Fruit fly (Drosophila melanogaster) whole organism, embryonic: ENCODE results near the gene Polr1D.

ENCODE experiments used
- Asciz ChIP-seq: fragments of 200-800 bp; sonication (Bioruptor generic); optimal IDR thresholded peaks from 2 replicates; lab custom pipeline; 2017; ENCODE audit warnings: missing biosample characterization, mild to moderate bottlenecking, missing genetic modification characterization, missing genetic modification reagents
- Bdp1 ChIP-seq: fragments of 200-800 bp; sonication (Bioruptor generic); optimal IDR thresholded peaks from 3 replicates; lab custom pipeline; 2016; ENCODE audit warnings: missing biosample characterization, missing genetic modification characterization
- CG11504 ChIP-seq: fragments of 200-800 bp; sonication (Bioruptor generic); optimal IDR thresholded peaks from 3 replicates; lab custom pipeline; 2019; ENCODE audit warnings: missing biosample characterization, mild to moderate bottlenecking, missing genetic modification characterization, moderate library complexity
- CG11695 ChIP-seq: fragments of 200-800 bp; sonication (Bioruptor generic); IDR thresholded peaks from 3 replicates; pipeline ENCODE4 v1.3.6; 2022; ENCODE audit warnings: missing biosample characterization, missing genetic modification characterization
- CG12071 ChIP-seq: fragments of 200-800 bp; sonication (Bioruptor generic); optimal IDR thresholded peaks from 3 replicates; lab custom pipeline; 2018; ENCODE audit warnings: missing biosample characterization, mild to moderate bottlenecking, missing genetic modification characterization
- CG1233 ChIP-seq: fragments of 200-800 bp; sonication (Bioruptor generic); optimal IDR thresholded peaks from 4 replicates; lab custom pipeline; 2018; ENCODE audit warnings: missing biosample characterization, mild to moderate bottlenecking, missing genetic modification characterization
- CG12659 ChIP-seq: fragments of 200-800 bp; sonication (Bioruptor generic); optimal IDR thresholded peaks from 3 replicates; lab custom pipeline; 2017; ENCODE audit warnings: mild to moderate bottlenecking, missing biosample characterization, missing genetic modification reagents, missing genetic modification characterization
- CG12769 ChIP-seq: fragments of 200-800 bp; sonication (Bioruptor generic); optimal IDR thresholded peaks from 2 replicates; lab custom pipeline; 2019; ENCODE audit warnings: missing biosample characterization, mild to moderate bottlenecking, missing genetic modification characterization, moderate library complexity
- CG13775 ChIP-seq: fragments of 200-800 bp; sonication (Bioruptor generic); optimal IDR thresholded peaks from 3 replicates; lab custom pipeline; 2017; ENCODE audit warnings: missing biosample characterization, mild to moderate bottlenecking, missing genetic modification characterization
- CG1602 ChIP-seq: fragments of 200-800 bp; sonication (Bioruptor generic); optimal IDR thresholded peaks from 3 replicates; lab custom pipeline; 2016; ENCODE audit warnings: missing biosample characterization, missing genetic modification characterization
- CG17912 ChIP-seq: fragments of 200-800 bp; sonication (Bioruptor generic); optimal IDR thresholded peaks from 2 replicates; lab custom pipeline; 2018; ENCODE audit warnings: missing biosample characterization, mild to moderate bottlenecking, missing genetic modification characterization
- CG2116 ChIP-seq: fragments of 200-800 bp; sonication (Bioruptor generic); optimal IDR thresholded peaks from 3 replicates; lab custom pipeline; 2018; ENCODE audit warnings: missing biosample characterization, mild to moderate bottlenecking, missing genetic modification characterization
- CG3163 ChIP-seq: fragments of 200-800 bp; sonication (Bioruptor generic); optimal IDR thresholded peaks from 3 replicates; lab custom pipeline; 2016; ENCODE audit warnings: missing biosample characterization, missing genetic modification characterization
- CG4424 ChIP-seq: fragments of 200-800 bp; sonication (Bioruptor generic); optimal IDR thresholded peaks from 3 replicates; lab custom pipeline; 2016; ENCODE audit warnings: missing biosample characterization, missing genetic modification characterization
- CG6254 ChIP-seq: fragments of 200-800 bp; sonication (Bioruptor generic); optimal IDR thresholded peaks from 3 replicates; lab custom pipeline; 2017; ENCODE audit warnings: mild to moderate bottlenecking, missing biosample characterization, missing genetic modification reagents, missing genetic modification characterization
- CG8765 ChIP-seq: fragments of 200-800 bp; sonication (Bioruptor generic); IDR thresholded peaks from 2 replicates; pipeline ENCODE4 v1.3.6; 2022; ENCODE audit warnings: missing biosample characterization, missing genetic modification characterization
- CG8924 ChIP-seq: fragments of 200-800 bp; optimal IDR thresholded peaks from 3 replicates; lab custom pipeline; 2019; ENCODE audit warnings: missing biosample characterization, mild to moderate bottlenecking, missing genetic modification characterization, moderate library complexity
- CG9932 ChIP-seq: fragments of 200-800 bp; sonication (Bioruptor generic); IDR thresholded peaks from 2 replicates; pipeline ENCODE4 v1.3.6; 2022; ENCODE audit warnings: missing biosample characterization, missing genetic modification characterization
- CoRest ChIP-seq: fragments of 200-800 bp; sonication (Bioruptor generic); optimal IDR thresholded peaks from 3 replicates; lab custom pipeline; 2018; ENCODE audit warnings: missing biosample characterization, mild to moderate bottlenecking, missing genetic modification characterization, moderate library complexity
- Doc3 ChIP-seq: fragments of 200-800 bp; sonication (Bioruptor generic); IDR thresholded peaks from 3 replicates; pipeline ENCODE4 v1.3.6; 2022; ENCODE audit warnings: missing biosample characterization, missing genetic modification characterization; ENCODE audit not compliant: partially characterized antibody
- E2f2 ChIP-seq: fragments of 200-800 bp; sonication (Bioruptor generic); IDR thresholded peaks from 2 replicates; pipeline ENCODE4 v1.3.6; 2022; ENCODE audit warnings: missing biosample characterization, missing genetic modification characterization
- HLH54F ChIP-seq: fragments of 200-800 bp; sonication (Bioruptor generic); optimal IDR thresholded peaks from 3 replicates; lab custom pipeline; 2016; ENCODE audit warnings: missing biosample characterization, missing genetic modification characterization
- Mes4 ChIP-seq: fragments of 200-800 bp; sonication (Bioruptor generic); optimal IDR thresholded peaks from 2 replicates; lab custom pipeline; 2016; ENCODE audit warnings: missing biosample characterization, missing genetic modification characterization
- NFAT ChIP-seq: fragments of 200-800 bp; sonication (Bioruptor generic); IDR thresholded peaks from 2 replicates; pipeline ENCODE4 v1.3.6; 2022; ENCODE audit warnings: missing biosample characterization, missing genetic modification characterization
- Oaz ChIP-seq: fragments of 200-800 bp; sonication (Bioruptor generic); IDR thresholded peaks from 2 replicates; pipeline ENCODE4 v1.3.6; 2022; ENCODE audit warnings: missing biosample characterization, missing genetic modification characterization
- Sin3A ChIP-seq: fragments of >200 bp; optimal IDR thresholded peaks from 2 replicates; lab custom pipeline; 2018
- Stat92E ChIP-seq, 3 experiments: fragments of >200 bp in 2 of 3; fragments of 200-800 bp in 1 of 3; sonication (Bioruptor generic) in 1 of 3; optimal IDR thresholded peaks; 2 replicates each; lab custom pipeline; 2017 to 2019; ENCODE audit warnings: missing biosample characterization in 3 of 3, missing genetic modification characterization in 3 of 3, mild to moderate bottlenecking in 1 of 3, moderate library complexity in 1 of 3
- Trl ChIP-seq, 3 experiments: fragments of >200 bp in 2 of 3; fragments of 200-800 bp in 1 of 3; sonication (Bioruptor generic) in 1 of 3; optimal IDR thresholded peaks; 2 replicates in 1 of 3; 3 replicates in 2 of 3; lab custom pipeline; 2016 to 2017; ENCODE audit warnings: missing biosample characterization in 1 of 3, missing genetic modification characterization in 1 of 3
- Vsx1 ChIP-seq: fragments of 200-800 bp; sonication (Bioruptor generic); optimal IDR thresholded peaks from 2 replicates; lab custom pipeline; 2017; ENCODE audit warnings: missing biosample characterization, mild to moderate bottlenecking, missing genetic modification characterization, missing genetic modification reagents
- btn ChIP-seq: fragments of 200-800 bp; sonication (Bioruptor generic); optimal IDR thresholded peaks from 2 replicates; lab custom pipeline; 2016; ENCODE audit warnings: missing biosample characterization, missing genetic modification characterization
- crc ChIP-seq: fragments of 200-800 bp; sonication (Bioruptor generic); optimal IDR thresholded peaks from 2 replicates; lab custom pipeline; 2016; ENCODE audit warnings: missing biosample characterization, missing genetic modification characterization
- dimm ChIP-seq: fragments of 200-800 bp; sonication (Bioruptor generic); IDR thresholded peaks from 2 replicates; pipeline ENCODE4 v1.3.6; 2022; ENCODE audit warnings: missing biosample characterization, missing genetic modification characterization
- eve ChIP-seq, 2 experiments: fragments of >200 bp; optimal IDR thresholded peaks; 2 replicates each; lab custom pipeline; 2017; ENCODE audit warnings: missing biosample characterization in 2 of 2, missing genetic modification characterization in 2 of 2
- ham ChIP-seq: fragments of 200-800 bp; sonication (Bioruptor generic); IDR thresholded peaks from 2 replicates; pipeline ENCODE4 v1.3.6; 2022; ENCODE audit warnings: missing biosample characterization, missing genetic modification characterization
- ind ChIP-seq: fragments of 200-800 bp; sonication (Bioruptor generic); optimal IDR thresholded peaks from 3 replicates; lab custom pipeline; 2016; ENCODE audit warnings: missing biosample characterization, missing genetic modification characterization
- ken ChIP-seq: fragments of 200-800 bp; sonication (Bioruptor generic); IDR thresholded peaks from 3 replicates; pipeline ENCODE4 v1.3.6; 2022; ENCODE audit warnings: missing biosample characterization, missing genetic modification characterization
- knrl ChIP-seq: fragments of 200-800 bp; sonication (Bioruptor generic); IDR thresholded peaks from 3 replicates; pipeline ENCODE4 v1.3.6; 2022; ENCODE audit warnings: missing biosample characterization, missing genetic modification characterization; ENCODE audit not compliant: partially characterized antibody
- mam ChIP-seq: fragments of 200-800 bp; sonication (Bioruptor generic); optimal IDR thresholded peaks from 3 replicates; lab custom pipeline; 2016; ENCODE audit warnings: missing biosample characterization, missing genetic modification characterization
- nmo ChIP-seq: fragments of 200-800 bp; sonication (Bioruptor generic); optimal IDR thresholded peaks from 2 replicates; lab custom pipeline; 2018; ENCODE audit warnings: missing biosample characterization, mild to moderate bottlenecking, missing genetic modification characterization, moderate library complexity
- pan ChIP-seq, 4 experiments: fragments of >200 bp in 3 of 4; fragments of 200-800 bp in 1 of 4; sonication (Bioruptor generic) in 1 of 4; optimal IDR thresholded peaks in 3 of 4; IDR thresholded peaks in 1 of 4; 2 replicates each; pipeline versions ENCODE4 v1.3.6 to Lab custom; 2017 to 2022; ENCODE audit warnings: missing biosample characterization in 2 of 4, missing genetic modification characterization in 2 of 4, mixed read lengths in 1 of 4
- run ChIP-seq: fragments of 200-800 bp; sonication (Bioruptor generic); optimal IDR thresholded peaks from 3 replicates; lab custom pipeline; 2018; ENCODE audit warnings: missing biosample characterization, mild to moderate bottlenecking, missing genetic modification characterization
- sc ChIP-seq, 3 experiments: fragments of >200 bp in 2 of 3; fragments of 200-800 bp in 1 of 3; sonication (Bioruptor generic) in 1 of 3; optimal IDR thresholded peaks; 2 replicates in 2 of 3; 3 replicates in 1 of 3; lab custom pipeline; 2017; ENCODE audit warnings: mild to moderate bottlenecking in 1 of 3, missing biosample characterization in 1 of 3, missing genetic modification characterization in 1 of 3, missing genetic modification reagents in 1 of 3
- tap ChIP-seq: fragments of 200-800 bp; optimal IDR thresholded peaks from 3 replicates; lab custom pipeline; 2019; ENCODE audit warnings: missing biosample characterization, mild to moderate bottlenecking, missing genetic modification characterization, moderate library complexity
- tin ChIP-seq: fragments of 200-800 bp; sonication (Bioruptor generic); optimal IDR thresholded peaks from 3 replicates; lab custom pipeline; 2016; ENCODE audit warnings: missing biosample characterization, missing genetic modification characterization
- ttk ChIP-seq: fragments of 200-800 bp; sonication (Bioruptor generic); IDR thresholded peaks from 2 replicates; pipeline ENCODE4 v2.1.2; 2022; ENCODE audit warnings: missing biosample characterization, missing genetic modification characterization
- vfl ChIP-seq: fragments of 200-800 bp; sonication (Bioruptor generic); optimal IDR thresholded peaks from 2 replicates; lab custom pipeline; 2016; ENCODE audit warnings: missing biosample characterization, missing genetic modification characterization
- zen2 ChIP-seq: fragments of 200-800 bp; sonication (Bioruptor generic); IDR thresholded peaks from 3 replicates; pipeline ENCODE4 v1.3.6; 2022; ENCODE audit warnings: missing biosample characterization, missing genetic modification characterization; ENCODE audit not compliant: partially characterized antibody

The Polr1D gene

DNA sequence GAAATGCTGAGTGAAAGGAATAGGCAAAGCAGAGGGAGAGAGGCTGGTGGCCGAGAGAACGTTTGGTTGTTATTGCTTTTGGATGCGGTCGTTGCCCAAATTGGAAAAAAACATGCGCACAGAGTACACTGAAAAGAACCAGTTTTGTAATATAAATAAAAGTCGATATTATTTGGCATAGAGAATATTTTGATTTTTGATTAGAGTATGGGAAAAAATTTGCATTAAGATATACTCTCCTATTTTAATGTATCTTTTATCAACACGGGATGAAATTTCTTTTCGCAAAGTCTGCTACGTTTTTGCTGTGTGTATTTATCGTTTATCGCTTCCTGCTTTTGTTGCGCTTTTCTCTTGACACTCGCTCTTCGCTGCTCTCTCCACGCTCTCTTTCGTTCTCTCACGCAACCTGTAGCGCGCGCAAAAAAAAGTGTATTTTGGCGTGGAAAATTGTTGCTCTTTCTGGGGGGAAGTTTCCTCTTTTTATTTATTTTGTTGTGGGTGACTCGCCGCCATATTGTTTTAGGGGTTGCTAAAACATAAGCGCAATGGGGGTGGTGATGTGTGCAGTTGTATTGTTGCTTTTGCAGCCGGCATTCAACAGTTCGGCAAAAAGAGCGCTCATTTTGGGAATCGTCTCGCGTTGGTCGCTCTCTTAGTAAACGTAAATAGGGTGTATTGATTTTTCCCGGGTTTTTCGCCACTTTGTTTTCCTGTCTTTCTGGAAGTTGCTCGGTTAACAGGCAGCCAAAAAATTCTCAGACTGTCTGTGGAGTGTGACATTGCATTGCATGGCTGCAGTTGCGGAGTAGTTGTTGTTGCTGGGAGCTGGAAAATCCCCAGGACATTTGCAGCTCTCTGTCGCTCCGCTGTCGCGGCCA is 30.1 kb upstream of the Polr1D start (continued):
- peak; percentile 93 for TF ChIP-seq CG13775 (GFP tag; lab: Kevin White, UChicago)
- peak; percentile 97 for TF ChIP-seq CG1602 (GFP tag; lab: Kevin White, UChicago)
- TF ChIP-seq CG12769 (tag; lab: Kevin White, UChicago): peak; percentile 95
- TF ChIP-seq Asciz (GFP tag; lab: Kevin White, UChicago): peak; percentile 98
- peak; percentile 98 for TF ChIP-seq CG4424 (GFP tag; lab: Kevin White, UChicago)
- peak; percentile 96 for TF ChIP-seq CoRest (tag; lab: Kevin White, UChicago)
- TF ChIP-seq CG8924 (tag; lab: Kevin White, UChicago): peak; percentile 98
- TF ChIP-seq Sin3A (lab: Kevin White, UChicago): no peak
- TF ChIP-seq E2f2: peak; percentile 83
- peak; percentile 82 for TF ChIP-seq Bdp1 (GFP tag; lab: Kevin White, UChicago)
- peak in 1 of 2 experiments; percentile 38 for TF ChIP-seq eve (GFP tag; optimal IDR thresholded peaks at IDR 0.05; lab: Kevin White, UChicago)
- TF ChIP-seq Trl (optimal IDR thresholded peaks at IDR 0.05; lab: Kevin White, UChicago): peak; percentile 82 to 95
- TF ChIP-seq Trl (GFP tag; optimal IDR thresholded peaks at IDR 0.05; lab: Kevin White, UChicago): peak; percentile 97
- TF ChIP-seq Oaz (GFP tag; lab: Robert Waterston, UW): peak; percentile 94
- peak; percentile 97 for TF ChIP-seq tap (tag; lab: Kevin White, UChicago)
- TF ChIP-seq run (tag; lab: Kevin White, UChicago): peak; percentile 95
- TF ChIP-seq CG11504 (tag; lab: Kevin White, UChicago): peak; percentile 96
- peak; percentile 93 for TF ChIP-seq btn (GFP tag; lab: Kevin White, UChicago)
- TF ChIP-seq Mes4 (GFP tag; lab: Kevin White, UChicago): peak; percentile 94
- TF ChIP-seq nmo (GFP tag; lab: Kevin White, UChicago): peak; percentile 97
- TF ChIP-seq tin (GFP tag; lab: Kevin White, UChicago): peak; percentile 97
- peak; percentile 97 for TF ChIP-seq mam (GFP tag; lab: Kevin White, UChicago)
- TF ChIP-seq zen2 (GFP tag; lab: Robert Waterston, UW): no peak
- TF ChIP-seq CG12071: peak; percentile 96
- peak; percentile 67 for TF ChIP-seq CG17912
- peak; percentile 92 for TF ChIP-seq CG8765 (GFP tag; lab: Robert Waterston, UW)
- peak; percentile 95 for TF ChIP-seq CG12659 (GFP tag; lab: Kevin White, UChicago)
- no peak for TF ChIP-seq knrl
- peak; percentile 89 for TF ChIP-seq Vsx1 (GFP tag; lab: Kevin White, UChicago)
- peak; percentile 91 for TF ChIP-seq dimm
- peak; percentile 95 for TF ChIP-seq ken
- TF ChIP-seq ham: peak; percentile 84; the same call in 1 of the 2 replicates
- peak; percentile 92 for TF ChIP-seq NFAT (GFP tag; lab: Robert Waterston, UW)
- TF ChIP-seq vfl (GFP tag; lab: Kevin White, UChicago): peak; percentile 84
- TF ChIP-seq CG11695 (GFP tag; lab: Robert Waterston, UW): peak; percentile 98
- TF ChIP-seq CG9932: peak; percentile 94
- peak; percentile 98 for TF ChIP-seq ind (GFP tag; lab: Kevin White, UChicago)
- TF ChIP-seq CG6254 (GFP tag; lab: Kevin White, UChicago): peak; percentile 95
- peak; percentile 79 for TF ChIP-seq CG2116
- no peak for TF ChIP-seq pan (optimal IDR thresholded peaks at IDR 0.05; lab: Kevin White, UChicago)
- TF ChIP-seq pan (GFP tag; optimal IDR thresholded peaks at IDR 0.05 in 1 of 2, IDR thresholded peaks at IDR 0.05 in 1 of 2): peak in 1 of 2 experiments; percentile 99
- no peak for TF ChIP-seq Doc3
- TF ChIP-seq CG1233 (GFP tag; lab: Kevin White, UChicago): peak; percentile 94
- peak; percentile 82 for TF ChIP-seq HLH54F (GFP tag; lab: Kevin White, UChicago)
- peak; percentile 97 for TF ChIP-seq ttk (GFP tag; lab: Robert Waterston, UW)
- no peak for TF ChIP-seq sc (optimal IDR thresholded peaks at IDR 0.05; lab: Kevin White, UChicago)
- peak; percentile 91 for TF ChIP-seq sc (GFP tag; optimal IDR thresholded peaks at IDR 0.05; lab: Kevin White, UChicago)
- TF ChIP-seq CG3163 (GFP tag; lab: Kevin White, UChicago): peak; percentile 81
- TF ChIP-seq crc (GFP tag; lab: Kevin White, UChicago): peak; percentile 96
- TF ChIP-seq Stat92E (GFP tag; optimal IDR thresholded peaks at IDR 0.05; lab: Kevin White, UChicago): peak in 1 of 3 experiments; percentile 92
